Worm (Caenorhabditis elegans) whole organism, L3 larva: ENCODE results near the gene C06G4.4.

Source experiments
- R02D3.7 ChIP-seq: fragments of 150-350 bp; optimal IDR thresholded peaks from 2 replicates; lab custom pipeline; 2014; ENCODE audit warnings: missing biosample characterization, missing genetic modification characterization
- ZK546.5 ChIP-seq: sonication (generic microtip); optimal IDR thresholded peaks from 2 replicates; lab custom pipeline; 2017; ENCODE audit warnings: missing biosample characterization, missing genetic modification characterization
- aly-2 ChIP-seq: fragments of 150-350 bp; optimal IDR thresholded peaks from 2 replicates; lab custom pipeline; 2014; ENCODE audit warnings: missing biosample characterization, missing genetic modification characterization
- ama-1 ChIP-seq: fragments of 150-350 bp; optimal IDR thresholded peaks from 2 replicates; lab custom pipeline; 2018
- ceh-16 ChIP-seq: sonication (generic microtip); optimal IDR thresholded peaks from 2 replicates; lab custom pipeline; 2017; ENCODE audit warnings: missing biosample characterization, missing genetic modification characterization
- ceh-28 ChIP-seq: fragments of 150-350 bp; optimal IDR thresholded peaks from 2 replicates; lab custom pipeline; 2014; ENCODE audit warnings: missing biosample characterization, missing genetic modification reagents, missing genetic modification characterization
- ceh-82 ChIP-seq: fragments of 150-350 bp; optimal IDR thresholded peaks from 2 replicates; lab custom pipeline; 2014; ENCODE audit warnings: missing biosample characterization, missing genetic modification characterization
- ceh-9 ChIP-seq: sonication (generic microtip); optimal IDR thresholded peaks from 2 replicates; lab custom pipeline; 2018; ENCODE audit warnings: missing biosample characterization, missing genetic modification characterization
- daf-12 ChIP-seq: fragments of 150-350 bp; optimal IDR thresholded peaks from 2 replicates; lab custom pipeline; 2014; ENCODE audit warnings: missing biosample characterization, missing genetic modification reagents, missing genetic modification characterization
- egl-27 ChIP-seq: sonication (generic microtip); optimal IDR thresholded peaks from 4 replicates; lab custom pipeline; 2017; ENCODE audit warnings: missing biosample characterization, missing genetic modification reagents, missing genetic modification characterization
- egl-5 ChIP-seq: fragments of 150-350 bp; optimal IDR thresholded peaks from 2 replicates; lab custom pipeline; 2017; ENCODE audit warnings: missing biosample characterization, missing genetic modification reagents, missing genetic modification characterization, inconsistent platforms
- elt-1 ChIP-seq: fragments of 150-350 bp; optimal IDR thresholded peaks from 2 replicates; lab custom pipeline; 2014; ENCODE audit warnings: missing biosample characterization, missing genetic modification characterization
- elt-2 ChIP-seq: sonication (generic microtip); optimal IDR thresholded peaks from 2 replicates; lab custom pipeline; 2016; ENCODE audit warnings: missing genetic modification reagents, mild to moderate bottlenecking, missing genetic modification characterization, missing compliant biosample characterization
- elt-3 ChIP-seq, 3 experiments: fragments of 150-350 bp in 1 of 3; sonication (generic microtip) in 2 of 3; optimal IDR thresholded peaks; 2 replicates in 2 of 3; 4 replicates in 1 of 3; lab custom pipeline; 2014 to 2017; ENCODE audit warnings: missing biosample characterization in 3 of 3, missing genetic modification characterization in 3 of 3
- eor-1 ChIP-seq, 2 experiments: fragments of 150-350 bp; optimal IDR thresholded peaks; 2 replicates each; lab custom pipeline; 2014 to 2018; ENCODE audit warnings: missing biosample characterization in 2 of 2, missing genetic modification characterization in 2 of 2
- fkh-10 ChIP-seq: sonication (generic microtip); optimal IDR thresholded peaks from 2 replicates; lab custom pipeline; 2017; ENCODE audit warnings: missing biosample characterization, missing genetic modification reagents, missing genetic modification characterization
- fkh-2 ChIP-seq: fragments of 150-350 bp; optimal IDR thresholded peaks from 2 replicates; lab custom pipeline; 2014; ENCODE audit warnings: missing biosample characterization, missing genetic modification reagents, missing genetic modification characterization
- fos-1 ChIP-seq: fragments of 150-350 bp; optimal IDR thresholded peaks from 2 replicates; lab custom pipeline; 2014; ENCODE audit warnings: missing biosample characterization, missing genetic modification characterization
- hmg-11 ChIP-seq: sonication (generic microtip); optimal IDR thresholded peaks from 2 replicates; lab custom pipeline; 2016; ENCODE audit warnings: missing genetic modification characterization, missing compliant biosample characterization
- jun-1 ChIP-seq: fragments of 150-350 bp; optimal IDR thresholded peaks from 2 replicates; lab custom pipeline; 2014; ENCODE audit warnings: missing biosample characterization, missing genetic modification reagents, missing genetic modification characterization
- lin-15B ChIP-seq: fragments of 150-350 bp; optimal IDR thresholded peaks from 2 replicates; lab custom pipeline; 2014; ENCODE audit warnings: missing biosample characterization, missing genetic modification characterization
- lin-39 ChIP-seq: fragments of 150-350 bp; optimal IDR thresholded peaks from 2 replicates; lab custom pipeline; 2018; ENCODE audit warnings: missing biosample characterization, missing genetic modification reagents, missing genetic modification characterization
- lsy-12 ChIP-seq: sonication (generic microtip); optimal IDR thresholded peaks from 2 replicates; lab custom pipeline; 2016; ENCODE audit warnings: mild to moderate bottlenecking, missing genetic modification characterization, missing compliant biosample characterization
- mdl-1 ChIP-seq: fragments of 150-350 bp; optimal IDR thresholded peaks from 2 replicates; lab custom pipeline; 2014; ENCODE audit warnings: missing biosample characterization, missing genetic modification characterization
- mml-1 ChIP-seq: fragments of 150-350 bp; sonication (generic microtip); optimal IDR thresholded peaks from 3 replicates; lab custom pipeline; 2014; ENCODE audit warnings: missing biosample characterization, missing genetic modification characterization
- nfya-1 ChIP-seq: sonication (generic microtip); optimal IDR thresholded peaks from 2 replicates; lab custom pipeline; 2017; ENCODE audit warnings: missing genetic modification characterization, mild to moderate bottlenecking, missing compliant biosample characterization, antibody characterized with exemption, moderate library complexity; ENCODE audit not compliant: insufficient read depth
- nhr-11 ChIP-seq: fragments of 150-350 bp; optimal IDR thresholded peaks from 2 replicates; lab custom pipeline; 2014; ENCODE audit warnings: missing biosample characterization, missing genetic modification characterization
- nhr-12 ChIP-seq: fragments of 150-350 bp; optimal IDR thresholded peaks from 2 replicates; lab custom pipeline; 2014; ENCODE audit warnings: missing biosample characterization, missing genetic modification characterization
- nhr-23 ChIP-seq: fragments of 150-350 bp; optimal IDR thresholded peaks from 2 replicates; lab custom pipeline; 2014; ENCODE audit warnings: missing biosample characterization, missing genetic modification reagents, missing genetic modification characterization
- nhr-237 ChIP-seq: fragments of 150-350 bp; optimal IDR thresholded peaks from 2 replicates; lab custom pipeline; 2014; ENCODE audit warnings: missing biosample characterization, missing genetic modification characterization
- nhr-25 ChIP-seq: sonication (generic microtip); optimal IDR thresholded peaks from 2 replicates; lab custom pipeline; 2017; ENCODE audit warnings: missing biosample characterization, missing genetic modification characterization
- nhr-28 ChIP-seq: fragments of 150-350 bp; optimal IDR thresholded peaks from 2 replicates; lab custom pipeline; 2014; ENCODE audit warnings: missing biosample characterization, missing genetic modification characterization
- nhr-43 ChIP-seq: sonication (generic microtip); optimal IDR thresholded peaks from 2 replicates; lab custom pipeline; 2016; ENCODE audit warnings: mild to moderate bottlenecking, missing genetic modification characterization, missing compliant biosample characterization; ENCODE audit not compliant: poor library complexity, severe bottlenecking
- nhr-67 ChIP-seq: fragments of 150-350 bp; optimal IDR thresholded peaks from 2 replicates; lab custom pipeline; 2014; ENCODE audit warnings: missing biosample characterization, missing genetic modification characterization
- nhr-76 ChIP-seq: fragments of 150-350 bp; sonication (generic microtip); optimal IDR thresholded peaks from 5 replicates; lab custom pipeline; 2014; ENCODE audit warnings: missing biosample characterization, missing genetic modification characterization
- nhr-77 ChIP-seq: fragments of 150-350 bp; optimal IDR thresholded peaks from 2 replicates; lab custom pipeline; 2014; ENCODE audit warnings: missing biosample characterization, missing genetic modification characterization
- pha-4 ChIP-seq: fragments of 150-350 bp; optimal IDR thresholded peaks from 2 replicates; lab custom pipeline; 2014; ENCODE audit warnings: missing biosample characterization, missing genetic modification reagents, missing genetic modification characterization
- pqm-1 ChIP-seq: fragments of 150-350 bp; optimal IDR thresholded peaks from 2 replicates; lab custom pipeline; 2017; ENCODE audit warnings: missing biosample characterization, missing genetic modification characterization, inconsistent platforms
- sea-2 ChIP-seq: fragments of 150-350 bp; sonication (generic microtip); optimal IDR thresholded peaks from 4 replicates; lab custom pipeline; 2014; ENCODE audit warnings: missing biosample characterization, missing genetic modification reagents, missing genetic modification characterization
- skn-1 ChIP-seq: fragments of 150-350 bp; optimal IDR thresholded peaks from 2 replicates; lab custom pipeline; 2014; ENCODE audit warnings: missing biosample characterization, missing genetic modification characterization
- snpc-4 ChIP-seq: fragments of 150-350 bp; optimal IDR thresholded peaks from 2 replicates; lab custom pipeline; 2014; ENCODE audit warnings: missing biosample characterization, missing genetic modification characterization
- tbx-2 ChIP-seq: sonication (generic microtip); optimal IDR thresholded peaks from 2 replicates; lab custom pipeline; 2016; ENCODE audit warnings: mild to moderate bottlenecking, missing genetic modification characterization, missing compliant biosample characterization
- unc-39 ChIP-seq: sonication (generic microtip); optimal IDR thresholded peaks from 4 replicates; lab custom pipeline; 2017; ENCODE audit warnings: missing biosample characterization, missing genetic modification characterization
- unc-62 ChIP-seq: fragments of 150-350 bp; sonication (generic microtip); optimal IDR thresholded peaks from 4 replicates; lab custom pipeline; 2014; ENCODE audit warnings: missing biosample characterization, missing genetic modification reagents, missing genetic modification characterization
- zag-1 ChIP-seq: fragments of 150-350 bp; optimal IDR thresholded peaks from 2 replicates; lab custom pipeline; 2014; ENCODE audit warnings: missing biosample characterization, missing genetic modification characterization
- ztf-11 ChIP-seq: fragments of 150-350 bp; optimal IDR thresholded peaks from 2 replicates; lab custom pipeline; 2014; ENCODE audit warnings: missing biosample characterization, missing genetic modification characterization
- ztf-4 ChIP-seq: fragments of 150-350 bp; optimal IDR thresholded peaks from 2 replicates; lab custom pipeline; 2014; ENCODE audit warnings: missing biosample characterization, missing genetic modification characterization

The C06G4.4 gene

DNA sequence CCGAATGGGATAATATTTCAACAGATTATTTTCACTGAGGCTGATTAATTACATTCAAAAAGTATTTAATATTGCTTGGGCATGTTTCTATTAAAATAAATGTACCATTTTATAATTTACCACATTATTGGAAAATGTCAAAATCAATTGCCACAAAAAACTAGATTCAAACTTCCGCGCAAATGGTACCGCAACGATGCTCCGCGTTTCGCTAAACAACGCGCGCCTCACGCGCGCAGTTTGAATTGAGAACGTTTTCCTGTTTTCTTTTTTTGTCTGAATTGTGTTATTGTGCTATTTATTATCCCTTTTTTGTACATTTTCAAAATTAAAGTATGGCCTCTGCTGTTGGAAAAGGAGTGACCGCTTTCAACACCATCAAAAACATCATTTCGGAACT lies 36.8 kb downstream of the C06G4.4 start, which contains the start of gene C29E4.12:
TSS of gene C29E4.12 (plus strand) at position 333 of the 400 bp plus-strand sequence.
- TF ChIP-seq pha-4 (tag; lab: Kevin White, UChicago) (peak; percentile 79), lin-15B (peak; percentile 91), elt-3 (tag; optimal IDR thresholded peaks at IDR 0.05; lab: Kevin White, UChicago) (no peak), zag-1 (tag; lab: Kevin White, UChicago) (no peak), R02D3.7 (tag; lab: Kevin White, UChicago) (peak; percentile 17), mdl-1 (no peak), fkh-10 (GFP tag; lab: Kevin White, UChicago) (peak; percentile 26), ceh-16 (tag; lab: Kevin White, UChicago) (no peak), nhr-237 (no peak), nhr-28 (tag; lab: Kevin White, UChicago) (no peak), egl-5 (peak; percentile 38), sea-2 (GFP tag; lab: Kevin White, UChicago) (no peak), fos-1 (tag; lab: Kevin White, UChicago) (no peak), ceh-82 (tag; lab: Kevin White, UChicago) (no peak), ztf-4 (no peak), nhr-77 (tag; lab: Kevin White, UChicago) (peak; percentile 48), ceh-28 (tag; lab: Kevin White, UChicago) (peak; percentile 15), ama-1 (no peak), nhr-11 (tag; lab: Kevin White, UChicago) (no peak), unc-39 (tag; lab: Kevin White, UChicago) (no peak), nhr-43 (tag; lab: Kevin White, UChicago) (peak; percentile 39), skn-1 (tag; lab: Kevin White, UChicago) (no peak), ZK546.5 (tag; lab: Kevin White, UChicago) (no peak), lin-39 (tag; lab: Kevin White, UChicago) (peak; percentile 41), hmg-11 (tag; lab: Kevin White, UChicago) (peak; percentile 38), nhr-23 (peak; percentile 84), ztf-11 (tag; lab: Kevin White, UChicago) (no peak), nhr-76 (tag; lab: Kevin White, UChicago) (no peak), snpc-4 (tag; lab: Kevin White, UChicago) (no peak), nhr-12 (tag; lab: Kevin White, UChicago) (no peak), elt-2 (tag; lab: Kevin White, UChicago) (no peak), ceh-9 (no peak), jun-1 (no peak), egl-27 (tag; lab: Kevin White, UChicago) (no peak), elt-1 (tag; lab: Kevin White, UChicago) (no peak), unc-62 (GFP tag; lab: Kevin White, UChicago) (no peak), nhr-25 (tag; lab: Kevin White, UChicago) (peak; percentile 69), daf-12 (tag; lab: Kevin White, UChicago) (no peak), nfya-1 (tag; lab: Kevin White, UChicago) (peak; percentile 83), eor-1 (tag; optimal IDR thresholded peaks at IDR 0.05; lab: Kevin White, UChicago) (no peak), nhr-67 (tag; lab: Kevin White, UChicago) (no peak), pqm-1 (peak; percentile 11), tbx-2 (no peak), lsy-12 (tag; lab: Kevin White, UChicago) (no peak), fkh-2 (tag; lab: Kevin White, UChicago) (no peak), aly-2 (tag; lab: Kevin White, UChicago) (no peak), mml-1 (tag; lab: Kevin White, UChicago) (no peak)
